Fruit fly (Drosophila melanogaster) whole organism: ENCODE measurements around the gene CG10472.

ENCODE experiments used
- psq ChIP-seq: fragments of >200 bp; optimal IDR thresholded peaks from 2 replicates; lab custom pipeline; 2017
- usp ChIP-seq: fragments of >200 bp; optimal IDR thresholded peaks from 2 replicates; lab custom pipeline; 2017; ENCODE audit warnings: missing biosample characterization, missing genetic modification characterization, mixed read lengths

- TF ChIP-seq psq (lab: Kevin White, UChicago): no peak
- TF ChIP-seq usp (GFP tag; lab: Kevin White, UChicago): no peak
These were observed 22.4 kb upstream of the CG10472 start for dm6 chr3L:6085157-6085556.
